Worm (Caenorhabditis elegans) whole organism, L1 larva: ENCODE results near the gene F15A4.5.

Source experiments
- elt-2 ChIP-seq: sonication (generic microtip); optimal IDR thresholded peaks from 2 replicates; lab custom pipeline; 2016; ENCODE audit warnings: missing genetic modification characterization, mild to moderate bottlenecking, inconsistent platforms, missing compliant biosample characterization, missing genetic modification reagents
- lin-15B ChIP-seq: fragments of 150-350 bp; sonication (generic microtip); optimal IDR thresholded peaks from 3 replicates; lab custom pipeline; 2014; ENCODE audit warnings: missing biosample characterization, missing genetic modification characterization
- mdl-1 ChIP-seq, 2 experiments: fragments of 150-350 bp; optimal IDR thresholded peaks; 2 replicates each; lab custom pipeline; 2014 to 2017; ENCODE audit warnings: missing biosample characterization in 2 of 2, missing genetic modification characterization in 2 of 2, inconsistent platforms in 1 of 2

ce11 chrII:12489903-12490302, 18.9 kb upstream of the F15A4.5 start, which contains the start of gene T21B4.15:
- TF ChIP-seq elt-2 (tag; lab: Kevin White, UChicago) (no peak), mdl-1 (tag; optimal IDR thresholded peaks at IDR 0.05; lab: Kevin White, UChicago) (no peak), lin-15B (tag; lab: Kevin White, UChicago) (no peak)
